Fruit fly (Drosophila melanogaster) whole organism, wandering third instar larva: ENCODE data around the gene Tmtc4.

Experiments
- Abd-B ChIP-seq: fragments of >200 bp; optimal IDR thresholded peaks from 2 replicates; lab custom pipeline; 2017; ENCODE audit warnings: missing biosample characterization, missing genetic modification characterization
- CG32264 ChIP-seq: fragments of 200-800 bp; sonication (Bioruptor generic); optimal IDR thresholded peaks from 2 replicates; lab custom pipeline; 2016; ENCODE audit warnings: missing biosample characterization, missing genetic modification characterization
- CG9705 ChIP-seq: fragments of 200-800 bp; sonication (Bioruptor generic); optimal IDR thresholded peaks from 2 replicates; lab custom pipeline; 2018; ENCODE audit warnings: missing biosample characterization, mild to moderate bottlenecking, missing genetic modification characterization
- CrebA ChIP-seq: fragments of 200-800 bp; sonication (Bioruptor generic); optimal IDR thresholded peaks from 2 replicates; lab custom pipeline; 2016; ENCODE audit warnings: missing biosample characterization, mild to moderate bottlenecking, missing genetic modification characterization, borderline replicate concordance
- Dfd ChIP-seq: fragments of >200 bp; optimal IDR thresholded peaks from 2 replicates; lab custom pipeline; 2017; ENCODE audit warnings: missing biosample characterization, missing genetic modification characterization
- Dif ChIP-seq: fragments of 200-275, 200-300 bp; sonication (Bioruptor generic); optimal IDR thresholded peaks from 2 replicates; lab custom pipeline; 2018; ENCODE audit warnings: missing biosample characterization, missing genetic modification characterization; ENCODE audit not compliant: partially characterized antibody
- GATAd ChIP-seq: sonication (Bioruptor generic); optimal IDR thresholded peaks from 2 replicates; lab custom pipeline; 2016; ENCODE audit warnings: missing biosample characterization, missing genetic modification characterization
- HLH106 ChIP-seq: fragments of 200-800 bp; optimal IDR thresholded peaks from 3 replicates; lab custom pipeline; 2019; ENCODE audit warnings: missing biosample characterization, mild to moderate bottlenecking, missing genetic modification characterization, moderate library complexity
- Hnf4 ChIP-seq: fragments of 200-800 bp; sonication (Bioruptor generic); optimal IDR thresholded peaks from 2 replicates; lab custom pipeline; 2016; ENCODE audit warnings: missing biosample characterization, mild to moderate bottlenecking, missing genetic modification characterization
- Hr78 ChIP-seq: fragments of >200 bp; optimal IDR thresholded peaks from 2 replicates; lab custom pipeline; 2017; ENCODE audit warnings: missing biosample characterization, missing genetic modification characterization
- Hr83 ChIP-seq: fragments of 200-300 bp; sonication (Bioruptor generic); optimal IDR thresholded peaks from 2 replicates; lab custom pipeline; 2016; ENCODE audit warnings: missing biosample characterization, mild to moderate bottlenecking, missing genetic modification characterization, moderate library complexity; ENCODE audit not compliant: poor library complexity, severe bottlenecking
- Jra ChIP-seq: sonication (Bioruptor generic); optimal IDR thresholded peaks from 2 replicates; lab custom pipeline; 2016; ENCODE audit warnings: missing biosample characterization, missing genetic modification characterization
- Mio ChIP-seq: sonication (Bioruptor generic); optimal IDR thresholded peaks from 2 replicates; lab custom pipeline; 2016; ENCODE audit warnings: missing biosample characterization, missing genetic modification characterization
- Myc ChIP-seq: fragments of >200 bp; optimal IDR thresholded peaks from 2 replicates; lab custom pipeline; 2017
- N ChIP-seq: fragments of >200 bp; optimal IDR thresholded peaks from 2 replicates; lab custom pipeline; 2018; ENCODE audit warnings: missing biosample characterization, missing external identifiers, missing genetic modification characterization
- OdsH ChIP-seq: fragments of 200-800 bp; sonication (Bioruptor generic); optimal IDR thresholded peaks from 2 replicates; lab custom pipeline; 2016; ENCODE audit warnings: missing biosample characterization, mild to moderate bottlenecking, missing genetic modification characterization
- Rel ChIP-seq, 2 experiments: fragments of 200-800 bp; sonication (Bioruptor generic) in 1 of 2; optimal IDR thresholded peaks; 2 replicates in 1 of 2; 3 replicates in 1 of 2; lab custom pipeline; 2016 to 2019; ENCODE audit warnings: mild to moderate bottlenecking in 2 of 2, missing biosample characterization in 2 of 2, missing genetic modification characterization in 2 of 2, moderate library complexity in 1 of 2
- Sp1 ChIP-seq: fragments of 200-800 bp; sonication (Bioruptor generic); optimal IDR thresholded peaks from 3 replicates; lab custom pipeline; 2019; ENCODE audit warnings: missing biosample characterization, mild to moderate bottlenecking, missing genetic modification characterization, moderate library complexity
- Vsx2 ChIP-seq: fragments of 200-300, 225-300 bp; sonication (Bioruptor generic); optimal IDR thresholded peaks from 2 replicates; lab custom pipeline; 2018; ENCODE audit warnings: missing biosample characterization, missing genetic modification characterization; ENCODE audit not compliant: partially characterized antibody
- br ChIP-seq: fragments of 200-800 bp; sonication (Bioruptor generic); optimal IDR thresholded peaks from 2 replicates; lab custom pipeline; 2016; ENCODE audit warnings: missing biosample characterization, missing genetic modification characterization
- brk ChIP-seq: fragments of 200-800 bp; sonication (Bioruptor generic); optimal IDR thresholded peaks from 2 replicates; lab custom pipeline; 2016; ENCODE audit warnings: missing biosample characterization, mild to moderate bottlenecking, missing genetic modification characterization
- dl ChIP-seq, 2 experiments: fragments of 175-275, 200-275 bp in 1 of 2; fragments of 200-275 bp in 1 of 2; sonication (Bioruptor generic); optimal IDR thresholded peaks; lab custom pipeline; 2018; ENCODE audit warnings: mild to moderate bottlenecking in 2 of 2, missing biosample characterization in 2 of 2, missing genetic modification characterization in 2 of 2, moderate library complexity in 2 of 2; ENCODE audit not compliant: partially characterized antibody in 2 of 2, insufficient read depth in 1 of 2
- dmrt93B ChIP-seq: fragments of 200-800 bp; sonication (Bioruptor generic); optimal IDR thresholded peaks from 2 replicates; lab custom pipeline; 2018; ENCODE audit warnings: missing biosample characterization, mild to moderate bottlenecking, missing genetic modification characterization
- dsf ChIP-seq: sonication (Bioruptor generic); optimal IDR thresholded peaks from 2 replicates; lab custom pipeline; 2016; ENCODE audit warnings: missing biosample characterization, missing genetic modification characterization, borderline replicate concordance
- ey ChIP-seq: fragments of 200-800 bp; sonication (Bioruptor generic); optimal IDR thresholded peaks from 2 replicates; lab custom pipeline; 2016; ENCODE audit warnings: missing biosample characterization, missing genetic modification characterization
- foxo ChIP-seq, 2 experiments: fragments of 200-800 bp; sonication (Bioruptor generic); optimal IDR thresholded peaks; 2 replicates in 1 of 2; 3 replicates in 1 of 2; lab custom pipeline; 2016 to 2017; ENCODE audit warnings: missing biosample characterization in 2 of 2, missing genetic modification characterization in 2 of 2
- h ChIP-seq: fragments of 200-800 bp; sonication (Bioruptor generic); optimal IDR thresholded peaks from 3 replicates; lab custom pipeline; 2016; ENCODE audit warnings: missing biosample characterization, mild to moderate bottlenecking, missing genetic modification characterization
- jim ChIP-seq: fragments of 175-275, 200-325 bp; sonication (Bioruptor generic); optimal IDR thresholded peaks from 2 replicates; lab custom pipeline; 2016; ENCODE audit warnings: missing biosample characterization, mild to moderate bottlenecking, missing genetic modification characterization
- lola ChIP-seq: fragments of >200 bp; optimal IDR thresholded peaks from 2 replicates; lab custom pipeline; 2017; ENCODE audit warnings: missing biosample characterization, missing genetic modification characterization
- pan ChIP-seq: fragments of >200 bp; optimal IDR thresholded peaks from 2 replicates; lab custom pipeline; 2017
- psq ChIP-seq: fragments of 200-800 bp; sonication (Bioruptor generic); optimal IDR thresholded peaks from 3 replicates; lab custom pipeline; 2017; ENCODE audit warnings: missing biosample characterization, mild to moderate bottlenecking, missing genetic modification characterization, moderate library complexity
- rgr ChIP-seq: fragments of 200-800 bp; sonication (Bioruptor generic); optimal IDR thresholded peaks from 3 replicates; lab custom pipeline; 2016; ENCODE audit warnings: missing biosample characterization, mild to moderate bottlenecking, missing genetic modification characterization
- sage ChIP-seq: fragments of 200-800 bp; sonication (Bioruptor generic); optimal IDR thresholded peaks from 2 replicates; lab custom pipeline; 2016; ENCODE audit warnings: missing biosample characterization, mild to moderate bottlenecking, missing genetic modification characterization
- sv ChIP-seq: fragments of 200-800 bp; sonication (Bioruptor generic); optimal IDR thresholded peaks from 3 replicates; lab custom pipeline; 2016; ENCODE audit warnings: missing biosample characterization, missing genetic modification characterization
- tai ChIP-seq: sonication (Bioruptor generic); optimal IDR thresholded peaks from 2 replicates; lab custom pipeline; 2016; ENCODE audit warnings: missing biosample characterization, missing genetic modification characterization
- woc ChIP-seq: sonication (Bioruptor generic); optimal IDR thresholded peaks from 2 replicates; lab custom pipeline; 2016; ENCODE audit warnings: missing biosample characterization, mild to moderate bottlenecking, missing genetic modification characterization

Tmtc4 gene

dm6 chr3R:15363608-15364007 lies 12.6 kb downstream of the Tmtc4 start, which contains the start of gene CG6171:
Gene CG6171, minus strand, starts transcription at chr3R:15363857.
- TF ChIP-seq Hr83 (GFP tag; lab: Kevin White, UChicago) = peak; percentile 23
- peak; percentile 36 for TF ChIP-seq rgr (GFP tag; lab: Kevin White, UChicago)
- no peak for TF ChIP-seq h (GFP tag; lab: Kevin White, UChicago)
- peak; percentile 22 for TF ChIP-seq lola (GFP tag; lab: Kevin White, UChicago)

- peak; percentile 48 for TF ChIP-seq HLH106 (tag; lab: Kevin White, UChicago)
- peak; percentile 44 for TF ChIP-seq Sp1 (GFP tag; lab: Kevin White, UChicago)
- no peak for TF ChIP-seq Dif (GFP tag; lab: Kevin White, UChicago)
- no peak for TF ChIP-seq Jra (GFP tag; lab: Kevin White, UChicago)
- peak; percentile 28 for TF ChIP-seq rgr (GFP tag; lab: Kevin White, UChicago)
- peak in 1 of 2 experiments; percentile 63 for TF ChIP-seq foxo (GFP tag; optimal IDR thresholded peaks at IDR 0.05; lab: Kevin White, UChicago)
- TF ChIP-seq CG32264 (GFP tag; lab: Kevin White, UChicago) = no peak
- TF ChIP-seq GATAd (GFP tag; lab: Kevin White, UChicago) = no peak
- TF ChIP-seq OdsH (GFP tag; lab: Kevin White, UChicago) = peak; percentile 8
- TF ChIP-seq pan (lab: Kevin White, UChicago) = no peak
- TF ChIP-seq ey = peak; percentile 31
Observed at dm6 chr3R:15366839-15367238, 15.8 kb downstream of the Tmtc4 start.

dm6 chr3R:15367477-15367876 lies 16.5 kb downstream of the Tmtc4 start, which contains the start of gene CG34404:
Gene CG34404, minus strand, starts transcription at chr3R:15367665.
- TF ChIP-seq rgr (GFP tag; lab: Kevin White, UChicago) (peak; percentile 8), CG9705 (GFP tag; lab: Kevin White, UChicago) (no peak), CG32264 (GFP tag; lab: Kevin White, UChicago) (no peak), woc (GFP tag; lab: Kevin White, UChicago) (no peak), Dif (GFP tag; lab: Kevin White, UChicago) (no peak), sv (GFP tag; lab: Kevin White, UChicago) (no peak), Hnf4 (GFP tag; lab: Kevin White, UChicago) (no peak), foxo (GFP tag; optimal IDR thresholded peaks at IDR 0.05; lab: Kevin White, UChicago) (peak in 1 of 2 experiments; percentile 39)

dm6 chr3R:15369742-15370141 lies 18.7 kb downstream of the Tmtc4 start, which contains the start of gene CG14868:
Gene CG14868, minus strand, starts transcription at chr3R:15369945.
- TF ChIP-seq sage (GFP tag; lab: Kevin White, UChicago) (no peak), pan (lab: Kevin White, UChicago) (no peak), Jra (GFP tag; lab: Kevin White, UChicago) (no peak), Hnf4 (GFP tag; lab: Kevin White, UChicago) (no peak), CrebA (GFP tag; lab: Kevin White, UChicago) (no peak), foxo (GFP tag; optimal IDR thresholded peaks at IDR 0.05; lab: Kevin White, UChicago) (no peak), Dif (GFP tag; lab: Kevin White, UChicago) (no peak), dmrt93B (GFP tag; lab: Kevin White, UChicago) (no peak), N (GFP tag; lab: Kevin White, UChicago) (no peak), psq (GFP tag; lab: Kevin White, UChicago) (no peak), ey (no peak), h (GFP tag; lab: Kevin White, UChicago) (no peak), OdsH (GFP tag; lab: Kevin White, UChicago) (no peak), dsf (GFP tag; lab: Kevin White, UChicago) (no peak), Abd-B (GFP tag; lab: Kevin White, UChicago) (no peak)

dm6 chr3R:15371833-15372232 lies 20.8 kb downstream of the Tmtc4 start, which contains the start of the genes Ccm3 and CG6136:
Gene Ccm3, plus strand, starts transcription at chr3R:15371957.
Gene CG6136, minus strand, starts transcription at chr3R:15372212.
- TF ChIP-seq sv (GFP tag; lab: Kevin White, UChicago) (no peak), Hr78 (no peak), brk (no peak), sage (GFP tag; lab: Kevin White, UChicago) (no peak), Myc (lab: Kevin White, UChicago) (no peak), Jra (GFP tag; lab: Kevin White, UChicago) (no peak), Sp1 (GFP tag; lab: Kevin White, UChicago) (peak; percentile 54), lola (GFP tag; lab: Kevin White, UChicago) (no peak), woc (GFP tag; lab: Kevin White, UChicago) (no peak), br (GFP tag; lab: Kevin White, UChicago) (peak; percentile 71), dl (GFP tag; optimal IDR thresholded peaks at IDR 0.05; lab: Kevin White, UChicago; ENCODE audit: insufficient read depth in 1 of 2, partially characterized antibody in 2 of 2) (no peak), CG9705 (GFP tag; lab: Kevin White, UChicago) (peak; percentile 20), Vsx2 (GFP tag; lab: Kevin White, UChicago) (no peak), GATAd (GFP tag; lab: Kevin White, UChicago) (no peak), dsf (GFP tag; lab: Kevin White, UChicago) (no peak), Dif (GFP tag; lab: Kevin White, UChicago) (no peak), pan (lab: Kevin White, UChicago) (no peak), rgr (GFP tag; lab: Kevin White, UChicago) (peak; percentile 68), Hr83 (GFP tag; lab: Kevin White, UChicago) (peak; percentile 81), jim (GFP tag; lab: Kevin White, UChicago) (no peak), Abd-B (GFP tag; lab: Kevin White, UChicago) (no peak), Dfd (GFP tag; lab: Kevin White, UChicago) (no peak), tai (GFP tag; lab: Kevin White, UChicago) (no peak), Rel (GFP tag; optimal IDR thresholded peaks at IDR 0.05; lab: Kevin White, UChicago) (no peak), Rel (tag; optimal IDR thresholded peaks at IDR 0.05; lab: Kevin White, UChicago) (peak; percentile 40), N (GFP tag; lab: Kevin White, UChicago) (no peak), Mio (peak; percentile 4), OdsH (GFP tag; lab: Kevin White, UChicago) (peak; percentile 36)
